Worm (Caenorhabditis elegans) whole organism, mixed stage, embryonic: ENCODE data around the gene Y48E1C.1.

Experiments used
- M03D4.4 ChIP-seq: sonication (generic microtip); optimal IDR thresholded peaks from 2 replicates; lab custom pipeline; 2017; ENCODE audit warnings: mild to moderate bottlenecking, missing genetic modification characterization, missing compliant biosample characterization
- bed-3 ChIP-seq: fragments of 200-800 bp; sonication (Bioruptor generic); optimal IDR thresholded peaks from 3 replicates; lab custom pipeline; 2018; ENCODE audit warnings: mild to moderate bottlenecking, missing genetic modification characterization, moderate library complexity, missing compliant biosample characterization
- blmp-1 ChIP-seq: fragments of 150-350 bp; optimal IDR thresholded peaks from 2 replicates; lab custom pipeline; 2014; ENCODE audit warnings: missing biosample characterization, missing genetic modification characterization
- ceh-39 ChIP-seq: fragments of 150-350 bp; optimal IDR thresholded peaks from 2 replicates; lab custom pipeline; 2014; ENCODE audit warnings: missing biosample characterization, missing genetic modification characterization
- ceh-43 ChIP-seq: fragments of 200-800 bp; sonication (Bioruptor generic); optimal IDR thresholded peaks from 2 replicates; lab custom pipeline; 2018; ENCODE audit warnings: mild to moderate bottlenecking, missing genetic modification characterization, moderate library complexity, missing compliant biosample characterization
- ceh-83 ChIP-seq: fragments of 200-800 bp; sonication (Bioruptor generic); optimal IDR thresholded peaks from 2 replicates; lab custom pipeline; 2018; ENCODE audit warnings: mild to moderate bottlenecking, missing genetic modification characterization, missing compliant biosample characterization
- ces-1 ChIP-seq: fragments of 150-350 bp; optimal IDR thresholded peaks from 2 replicates; lab custom pipeline; 2014; ENCODE audit warnings: missing biosample characterization, missing genetic modification reagents, missing genetic modification characterization
- cnd-1 ChIP-seq: fragments of 200-800 bp; sonication (Bioruptor generic); optimal IDR thresholded peaks from 2 replicates; lab custom pipeline; 2018; ENCODE audit warnings: mild to moderate bottlenecking, missing genetic modification characterization, missing compliant biosample characterization
- elt-1 ChIP-seq: sonication (generic microtip); optimal IDR thresholded peaks from 2 replicates; lab custom pipeline; 2017; ENCODE audit warnings: missing genetic modification characterization, mild to moderate bottlenecking, missing compliant biosample characterization, antibody characterized with exemption, moderate library complexity, borderline replicate concordance; ENCODE audit not compliant: insufficient read depth
- elt-3 ChIP-seq: fragments of 150-350 bp; optimal IDR thresholded peaks from 2 replicates; lab custom pipeline; 2014; ENCODE audit warnings: missing biosample characterization, missing genetic modification characterization
- flh-1 ChIP-seq: fragments of 200-800 bp; sonication (Bioruptor generic); optimal IDR thresholded peaks from 2 replicates; lab custom pipeline; 2018; ENCODE audit warnings: mild to moderate bottlenecking, missing genetic modification characterization, moderate library complexity, missing compliant biosample characterization
- hlh-1 ChIP-seq: fragments of 150-350 bp; optimal IDR thresholded peaks from 2 replicates; lab custom pipeline; 2014; ENCODE audit warnings: missing biosample characterization, missing genetic modification reagents, missing genetic modification characterization
- lin-13 ChIP-seq: fragments of 150-350 bp; optimal IDR thresholded peaks from 2 replicates; lab custom pipeline; 2014; ENCODE audit warnings: missing biosample characterization, missing genetic modification characterization
- lin-32 ChIP-seq: fragments of 200-800 bp; sonication (Bioruptor generic); optimal IDR thresholded peaks from 2 replicates; lab custom pipeline; 2018; ENCODE audit warnings: mild to moderate bottlenecking, missing genetic modification characterization, missing compliant biosample characterization
- lsy-2 ChIP-seq: fragments of 150-350 bp; optimal IDR thresholded peaks from 2 replicates; lab custom pipeline; 2014; ENCODE audit warnings: missing biosample characterization, missing genetic modification characterization
- mab-5 ChIP-seq: fragments of 150-350 bp; optimal IDR thresholded peaks from 2 replicates; lab custom pipeline; 2014; ENCODE audit warnings: missing biosample characterization, missing genetic modification characterization
- mep-1 ChIP-seq: fragments of 150-350 bp; optimal IDR thresholded peaks from 2 replicates; lab custom pipeline; 2017; ENCODE audit warnings: missing biosample characterization, missing genetic modification reagents, missing genetic modification characterization, inconsistent platforms
- mls-2 ChIP-seq: sonication (generic microtip); optimal IDR thresholded peaks from 2 replicates; lab custom pipeline; 2016; ENCODE audit warnings: mild to moderate bottlenecking, missing genetic modification characterization, moderate library complexity, missing compliant biosample characterization
- nhr-12 ChIP-seq: fragments of 150-350 bp; optimal IDR thresholded peaks from 2 replicates; lab custom pipeline; 2014; ENCODE audit warnings: missing biosample characterization, missing genetic modification characterization
- nhr-2 ChIP-seq: fragments of 150-350 bp; optimal IDR thresholded peaks from 2 replicates; lab custom pipeline; 2014; ENCODE audit warnings: missing biosample characterization, missing genetic modification characterization
- nhr-237 ChIP-seq: fragments of 150-350 bp; optimal IDR thresholded peaks from 2 replicates; lab custom pipeline; 2014; ENCODE audit warnings: missing biosample characterization, missing genetic modification characterization
- nhr-28 ChIP-seq: fragments of 150-350 bp; optimal IDR thresholded peaks from 2 replicates; lab custom pipeline; 2014; ENCODE audit warnings: missing biosample characterization, missing genetic modification characterization
- nhr-76 ChIP-seq: sonication (generic microtip); optimal IDR thresholded peaks from 2 replicates; lab custom pipeline; 2017; ENCODE audit warnings: missing biosample characterization, missing genetic modification characterization
- pha-4 ChIP-seq: fragments of 150-350 bp; optimal IDR thresholded peaks from 2 replicates; lab custom pipeline; 2018; ENCODE audit warnings: missing biosample characterization, missing genetic modification reagents, missing genetic modification characterization
- sem-2 ChIP-seq: fragments of 200-800 bp; sonication (Bioruptor generic); optimal IDR thresholded peaks from 2 replicates; lab custom pipeline; 2018; ENCODE audit warnings: mild to moderate bottlenecking, missing genetic modification characterization, missing compliant biosample characterization
- snpc-4 ChIP-seq: fragments of 150-350 bp; optimal IDR thresholded peaks from 2 replicates; lab custom pipeline; 2014; ENCODE audit warnings: missing biosample characterization, missing genetic modification characterization
- unc-120 ChIP-seq: sonication (generic microtip); optimal IDR thresholded peaks from 2 replicates; lab custom pipeline; 2017; ENCODE audit warnings: missing genetic modification characterization, missing compliant biosample characterization; ENCODE audit not compliant: poor library complexity, severe bottlenecking
- unc-39 ChIP-seq: fragments of 150-350 bp; optimal IDR thresholded peaks from 2 replicates; lab custom pipeline; 2014; ENCODE audit warnings: missing biosample characterization, missing genetic modification characterization
- unc-62 ChIP-seq: fragments of 150-350 bp; optimal IDR thresholded peaks from 2 replicates; lab custom pipeline; 2014; ENCODE audit warnings: missing biosample characterization, missing genetic modification reagents, missing genetic modification characterization
- zip-8 ChIP-seq: fragments of 150-350 bp; optimal IDR thresholded peaks from 2 replicates; lab custom pipeline; 2014; ENCODE audit warnings: missing biosample characterization, missing genetic modification characterization
- ztf-11 ChIP-seq: fragments of 150-350 bp; optimal IDR thresholded peaks from 2 replicates; lab custom pipeline; 2014; ENCODE audit warnings: missing biosample characterization, missing genetic modification characterization

The Y48E1C.1 gene

DNA sequence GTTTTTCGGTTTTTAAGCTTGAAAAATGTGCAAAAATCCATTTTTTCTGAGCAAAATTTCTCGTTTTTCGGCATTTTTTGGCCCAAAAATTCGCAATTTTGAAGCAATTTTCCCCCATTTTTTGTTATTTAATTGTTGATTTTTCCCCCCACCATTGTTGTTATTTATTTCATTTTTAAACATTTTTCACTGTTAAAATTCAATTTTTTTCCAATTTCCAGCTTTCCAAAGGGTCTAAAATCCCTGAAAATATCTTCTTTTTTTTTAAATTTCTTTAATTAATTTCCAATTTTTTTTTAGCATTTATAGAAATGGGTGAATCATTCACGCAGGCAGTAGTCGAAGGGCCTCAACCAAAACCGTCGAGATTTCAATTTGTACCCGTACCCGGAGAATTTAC, 38.7 kb upstream of the Y48E1C.1 start, which contains the start of gene Y48C3A.12:
Y48C3A.12 (plus strand) TSS at position 301 of the 400 bp plus-strand sequence.
- TF ChIP-seq mep-1 (tag; lab: Kevin White, UChicago) (no peak), ceh-39 (tag; lab: Kevin White, UChicago) (no peak), nhr-237 (tag; lab: Kevin White, UChicago) (no peak), bed-3 (GFP tag; lab: Kevin White, UChicago) (no peak), ztf-11 (tag; lab: Kevin White, UChicago) (no peak), sem-2 (GFP tag; lab: Kevin White, UChicago) (no peak), nhr-28 (tag; lab: Kevin White, UChicago) (no peak), ces-1 (GFP tag; lab: Kevin White, UChicago) (no peak)

ce11 chrII:13383061-13383460, 31.7 kb upstream of the Y48E1C.1 start:
- TF ChIP-seq snpc-4 (tag; lab: Kevin White, UChicago) (no peak), unc-120 (tag; lab: Kevin White, UChicago) (no peak), nhr-237 (tag; lab: Kevin White, UChicago) (no peak), flh-1 (no peak)

- TF ChIP-seq sem-2 (GFP tag; lab: Kevin White, UChicago) (no peak), nhr-2 (tag; lab: Kevin White, UChicago) (no peak), ztf-11 (tag; lab: Kevin White, UChicago) (no peak), cnd-1 (tag; lab: Kevin White, UChicago) (no peak), ceh-43 (no peak), ceh-39 (tag; lab: Kevin White, UChicago) (no peak), snpc-4 (tag; lab: Kevin White, UChicago) (no peak), nhr-12 (no peak), unc-39 (no peak), nhr-237 (tag; lab: Kevin White, UChicago) (no peak), flh-1 (no peak), unc-120 (tag; lab: Kevin White, UChicago) (no peak), nhr-28 (tag; lab: Kevin White, UChicago) (no peak), M03D4.4 (tag; lab: Kevin White, UChicago) (no peak), elt-1 (no peak), elt-3 (no peak), mab-5 (tag; lab: Kevin White, UChicago) (no peak), mls-2 (tag; lab: Kevin White, UChicago) (no peak)
Observed at ce11 chrII:13389461-13389860, 25.3 kb upstream of the Y48E1C.1 start, which contains the start of gene Y48C3A.14. Y48C3A.14 (plus strand) TSS chrII:13389761.

ce11 chrII:13401549-13401948, 13.3 kb upstream of the Y48E1C.1 start:
- TF ChIP-seq unc-39 (no peak), snpc-4 (tag; lab: Kevin White, UChicago) (no peak), lsy-2 (tag; lab: Kevin White, UChicago) (no peak), lin-32 (GFP tag; lab: Kevin White, UChicago) (no peak), zip-8 (tag; lab: Kevin White, UChicago) (no peak), lin-13 (tag; lab: Kevin White, UChicago) (no peak), blmp-1 (tag; lab: Kevin White, UChicago) (no peak), hlh-1 (tag; lab: Kevin White, UChicago) (no peak), M03D4.4 (tag; lab: Kevin White, UChicago) (no peak), ceh-83 (no peak), mls-2 (tag; lab: Kevin White, UChicago) (no peak), nhr-12 (no peak), elt-1 (no peak), sem-2 (GFP tag; lab: Kevin White, UChicago) (no peak), nhr-2 (tag; lab: Kevin White, UChicago) (no peak), bed-3 (GFP tag; lab: Kevin White, UChicago) (no peak), nhr-28 (tag; lab: Kevin White, UChicago) (no peak), mab-5 (tag; lab: Kevin White, UChicago) (no peak)

DNA sequence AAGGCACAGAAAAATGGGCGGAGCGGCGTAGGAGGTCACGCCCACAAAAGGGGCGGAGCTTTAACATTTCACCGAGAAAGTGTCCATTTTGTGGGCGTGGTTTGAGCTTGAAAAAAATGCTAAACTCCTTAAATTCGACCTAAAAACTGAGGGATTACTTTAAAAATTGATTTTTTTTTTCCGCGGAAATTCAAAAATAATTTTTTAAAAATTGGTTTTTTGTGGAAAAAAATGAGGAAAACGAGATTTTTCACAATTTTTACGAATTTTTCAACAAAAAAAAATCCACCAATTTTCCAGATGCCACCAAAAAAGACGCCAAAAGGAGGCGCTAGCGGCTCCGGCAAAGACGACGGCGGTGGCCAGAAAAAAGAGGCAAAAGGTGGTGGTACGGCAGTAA, 12.1 kb upstream of the Y48E1C.1 start, which contains the start of gene pinn-4:
pinn-4 (plus strand) TSS at position 301 of the 400 bp plus-strand sequence.
- TF ChIP-seq nhr-2 (tag; lab: Kevin White, UChicago), result no peak
- no peak for TF ChIP-seq cnd-1 (tag; lab: Kevin White, UChicago)
- no peak for TF ChIP-seq nhr-237 (tag; lab: Kevin White, UChicago)
- no peak for TF ChIP-seq pha-4
- TF ChIP-seq unc-62 (GFP tag; lab: Kevin White, UChicago), result no peak
- no peak for TF ChIP-seq ces-1 (GFP tag; lab: Kevin White, UChicago)
- no peak for TF ChIP-seq nhr-76 (tag; lab: Kevin White, UChicago)
- TF ChIP-seq flh-1, result no peak
- no peak for TF ChIP-seq mep-1 (tag; lab: Kevin White, UChicago)
- TF ChIP-seq mab-5 (tag; lab: Kevin White, UChicago), result no peak
- TF ChIP-seq unc-120 (tag; lab: Kevin White, UChicago), result no peak
